Fruit fly (Drosophila melanogaster): ENCODE data around the gene Rad17.

Rad17 gene

dm6 chr3R:14625215-14626156 is 37.5 kb downstream of the Rad17 start, which contains the start of the genes put and His4r:
TSS of gene put (minus strand) at chr3R:14625703.
TSS of gene His4r (plus strand) at chr3R:14625755.
- no peak for TF ChIP-seq noc (tag; optimal IDR thresholded peaks at IDR 0.05)

DNA sequence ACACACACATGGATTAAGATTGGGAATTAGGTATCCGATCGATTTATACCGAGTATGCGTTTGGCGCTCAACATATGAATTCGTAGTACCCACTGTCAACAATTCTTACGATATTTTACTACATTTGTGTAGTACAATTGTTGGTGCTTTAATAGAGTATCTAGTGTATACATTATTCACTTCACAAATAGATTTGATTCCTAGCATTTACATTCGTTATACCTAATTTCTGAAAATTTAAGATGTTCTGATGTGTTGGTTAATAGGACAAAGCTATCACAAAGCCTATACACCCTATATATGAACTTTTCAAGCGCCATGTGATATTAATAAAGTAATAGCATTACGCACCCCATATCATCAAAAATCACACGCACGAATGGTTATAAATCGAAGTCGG is 38.3 kb downstream of the Rad17 start:
- TF ChIP-seq noc (tag; optimal IDR thresholded peaks at IDR 0.05) = no peak

dm6 chr3R:14624088-14624619 is 38.8 kb downstream of the Rad17 start:
- TF ChIP-seq noc (tag; optimal IDR thresholded peaks at IDR 0.05) = no peak

DNA sequence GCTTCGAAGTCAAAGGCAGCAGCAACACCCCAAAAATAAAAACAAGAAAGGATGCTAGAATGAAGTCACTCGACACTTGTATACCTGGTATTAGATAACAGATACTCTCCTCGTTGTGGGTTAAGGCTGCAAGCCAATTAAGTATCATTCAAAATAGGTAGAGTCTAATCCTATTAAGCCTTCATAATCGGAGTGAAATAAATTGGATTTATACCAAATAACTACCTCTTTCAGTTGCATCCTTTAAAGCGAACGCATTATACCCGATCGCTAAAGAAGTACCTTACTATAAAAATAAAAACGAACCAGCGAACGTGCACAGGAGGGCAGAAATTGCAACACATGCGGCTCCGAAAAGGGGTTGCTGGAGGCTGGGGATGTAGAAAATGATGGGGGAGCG is 40.4 kb downstream of the Rad17 start:
- no peak for TF ChIP-seq noc (tag; optimal IDR thresholded peaks at IDR 0.05)

Measured in whole organism, larva.